Fruit fly (Drosophila melanogaster): ENCODE data around the gene eEF1gamma.

DNA sequence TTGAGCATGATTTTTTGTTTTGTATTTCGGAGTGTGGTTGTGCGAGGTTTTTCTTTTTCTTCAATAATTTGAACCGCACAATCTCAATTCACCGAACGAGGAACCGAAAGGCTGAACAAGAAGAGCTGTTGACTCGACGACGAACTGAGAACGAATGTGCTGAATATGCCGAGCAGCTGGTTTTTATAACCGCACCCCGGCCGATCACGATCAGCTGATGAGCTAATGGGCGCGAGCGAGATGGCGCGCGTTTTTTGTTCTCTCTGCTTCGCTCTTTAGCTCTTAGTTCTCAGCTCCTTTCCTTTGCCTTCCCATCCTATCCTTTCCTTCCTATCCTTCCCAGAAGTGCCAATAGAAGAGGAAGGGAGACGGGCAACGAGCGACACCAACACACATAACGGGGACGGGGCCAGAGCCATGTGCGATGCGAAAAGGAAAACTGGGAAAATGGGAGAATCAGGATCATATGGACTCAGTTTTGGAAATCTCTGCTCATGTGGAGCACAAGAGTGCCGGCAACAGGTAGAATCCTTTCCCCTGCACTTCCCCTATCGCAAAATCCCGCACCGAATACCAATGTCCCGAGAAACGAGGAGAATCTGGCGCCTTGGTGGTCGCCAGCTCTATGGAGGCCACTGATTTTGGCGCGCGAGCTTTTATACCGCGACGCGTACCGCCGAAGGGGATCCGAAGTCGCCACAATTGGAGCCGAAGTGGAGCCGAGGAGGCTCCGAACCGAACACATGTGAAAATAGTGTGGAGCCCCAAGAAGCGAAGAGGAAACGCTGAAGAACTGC, 35.4 kb downstream of the eEF1gamma start, which contains the start of gene stg:
- TF ChIP-seq usp (GFP tag; optimal IDR thresholded peaks at IDR 0.05): no peak
- TF ChIP-seq psq (optimal IDR thresholded peaks at IDR 0.05): no peak
- TF ChIP-seq pan (optimal IDR thresholded peaks at IDR 0.05): no peak

Data from whole organism.